Fruit fly (Drosophila melanogaster) whole organism: Measurements from ENCODE around the gene dnd.

ENCODE experiments used
- Dll ChIP-seq: fragments of >200 bp; optimal IDR thresholded peaks from 2 replicates; lab custom pipeline; 2017
- EcR ChIP-seq, 2 experiments: fragments of >200 bp; optimal IDR thresholded peaks; 2 replicates each; lab custom pipeline; 2017; ENCODE audit warnings: missing biosample characterization in 2 of 2, missing genetic modification characterization in 2 of 2, missing genetic modification reagents in 2 of 2
- pan ChIP-seq: fragments of >200 bp; optimal IDR thresholded peaks from 2 replicates; lab custom pipeline; 2017

DNA sequence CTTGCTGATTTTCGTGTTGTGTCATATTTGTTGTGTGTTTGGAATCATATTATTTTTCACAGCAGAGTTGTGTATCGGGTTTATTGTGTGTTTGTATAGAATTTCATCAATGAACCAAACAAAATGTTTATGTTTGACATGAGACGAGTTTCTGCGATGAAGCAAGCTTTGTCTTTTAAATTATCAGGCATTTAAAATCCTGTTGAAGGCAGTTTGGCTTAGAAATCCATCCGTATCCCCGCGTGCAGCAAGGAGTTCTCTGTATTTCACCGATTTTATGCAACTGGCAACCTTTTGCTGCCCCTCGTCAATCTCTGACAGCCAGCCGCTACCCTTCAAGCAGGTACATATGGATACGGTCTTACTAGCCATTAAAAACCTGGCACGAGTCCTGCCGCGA lies 19.3 kb downstream of the dnd start, which contains the start of the genes CG6569 and Cby:
- TF ChIP-seq pan (lab: Kevin White, UChicago): no peak
- TF ChIP-seq Dll (lab: Kevin White, UChicago): no peak
- TF ChIP-seq EcR (GFP tag; optimal IDR thresholded peaks at IDR 0.05; lab: Kevin White, UChicago): no peak
